Worm (Caenorhabditis elegans) whole organism, L4 larva: ENCODE results near the gene nhr-105.

Source experiments
- R02D3.7 ChIP-seq: fragments of 150-350 bp; sonication (generic microtip); optimal IDR thresholded peaks from 3 replicates; lab custom pipeline; 2014; ENCODE audit warnings: missing biosample characterization, missing genetic modification characterization
- Y48G9A.11 ChIP-seq: fragments of 200-800 bp; sonication (Bioruptor generic); IDR thresholded peaks from 2 replicates; pipeline ENCODE4 v1.3.6; 2022; ENCODE audit warnings: missing genetic modification reagents, missing genetic modification characterization, missing compliant biosample characterization
- ZK337.2 ChIP-seq: fragments of 200-800 bp; sonication (Bioruptor generic); IDR thresholded peaks from 2 replicates; pipeline ENCODE4 v1.3.6; 2022; ENCODE audit warnings: missing genetic modification reagents, missing genetic modification characterization, missing compliant biosample characterization
- ZK546.5 ChIP-seq, 2 experiments: sonication (generic microtip); optimal IDR thresholded peaks; 2 replicates each; lab custom pipeline; 2017; ENCODE audit warnings: missing biosample characterization in 2 of 2, missing genetic modification characterization in 2 of 2
- aha-1 ChIP-seq: fragments of 150-350 bp; peaks from one replicate; lab custom pipeline; 2014; ENCODE audit warnings: missing biosample characterization, missing genetic modification characterization
- arid-1 ChIP-seq: fragments of 200-800 bp; sonication (Bioruptor generic); conservative IDR thresholded peaks from 2 replicates; pipeline ENCODE4 v1.3.6; 2022; ENCODE audit warnings: missing genetic modification reagents, missing genetic modification characterization, missing compliant biosample characterization
- attf-4 ChIP-seq: sonication (generic microtip); optimal IDR thresholded peaks from 3 replicates; lab custom pipeline; 2017; ENCODE audit warnings: missing biosample characterization, missing genetic modification characterization
- daf-12 ChIP-seq: fragments of 150-350 bp; optimal IDR thresholded peaks from 2 replicates; lab custom pipeline; 2014; ENCODE audit warnings: missing biosample characterization, missing genetic modification reagents, missing genetic modification characterization
- daf-16 ChIP-seq, 3 experiments: sonication (generic microtip); optimal IDR thresholded peaks; 2 replicates each; lab custom pipeline; 2016 to 2017; ENCODE audit warnings: missing genetic modification characterization in 3 of 3, missing genetic modification reagents in 3 of 3, mild to moderate bottlenecking in 2 of 3, missing compliant biosample characterization in 2 of 3, missing biosample characterization in 1 of 3, moderate library complexity in 1 of 3
- daf-8 ChIP-seq: fragments of 200-800 bp; sonication (Bioruptor generic); IDR thresholded peaks from 2 replicates; pipeline ENCODE4 v1.3.6; 2022; ENCODE audit warnings: missing genetic modification characterization, missing compliant biosample characterization
- dmd-6 ChIP-seq: fragments of 200-800 bp; sonication (Bioruptor generic); IDR thresholded peaks from 2 replicates; pipeline ENCODE4 v1.3.6; 2022; ENCODE audit warnings: missing genetic modification reagents, missing genetic modification characterization, missing compliant biosample characterization
- dmd-9 ChIP-seq: fragments of 200-800 bp; sonication (Bioruptor generic); IDR thresholded peaks from 2 replicates; pipeline ENCODE4 v1.3.6; 2022; ENCODE audit warnings: missing genetic modification reagents, missing genetic modification characterization, missing compliant biosample characterization
- egl-27 ChIP-seq: sonication (generic microtip); optimal IDR thresholded peaks from 3 replicates; lab custom pipeline; 2017; ENCODE audit warnings: missing biosample characterization, missing genetic modification reagents, missing genetic modification characterization
- gei-8 ChIP-seq: fragments of 200-800 bp; sonication (Bioruptor generic); optimal IDR thresholded peaks from 2 replicates; lab custom pipeline; 2018; ENCODE audit warnings: mild to moderate bottlenecking, missing genetic modification characterization, missing compliant biosample characterization
- hmg-1.1 ChIP-seq: fragments of 200-800 bp; sonication (Bioruptor generic); IDR thresholded peaks from 2 replicates; pipeline ENCODE4 v1.3.6; 2022; ENCODE audit warnings: missing genetic modification reagents, missing genetic modification characterization, missing compliant biosample characterization
- lsy-2 ChIP-seq, 2 experiments: fragments of 150-350 bp in 1 of 2; sonication (generic microtip) in 1 of 2; optimal IDR thresholded peaks; 2 replicates each; lab custom pipeline; 2014 to 2017; ENCODE audit warnings: missing biosample characterization in 2 of 2, missing genetic modification characterization in 2 of 2
- mdl-1 ChIP-seq, 2 experiments: fragments of 150-350 bp in 1 of 2; sonication (generic microtip) in 1 of 2; optimal IDR thresholded peaks; 2 replicates each; lab custom pipeline; 2014 to 2017; ENCODE audit warnings: missing biosample characterization in 2 of 2, missing genetic modification characterization in 2 of 2
- mdt-29 ChIP-seq: fragments of 200-800 bp; sonication (Bioruptor generic); IDR thresholded peaks from 2 replicates; pipeline ENCODE4 v1.3.6; 2022; ENCODE audit warnings: missing genetic modification reagents, missing genetic modification characterization, missing compliant biosample characterization
- mep-1 ChIP-seq: fragments of 150-350 bp; sonication (generic microtip); optimal IDR thresholded peaks from 3 replicates; lab custom pipeline; 2014; ENCODE audit warnings: missing biosample characterization, missing genetic modification characterization
- mes-2 ChIP-seq: sonication (generic microtip); optimal IDR thresholded peaks from 2 replicates; lab custom pipeline; 2016; ENCODE audit warnings: missing genotype, mild to moderate bottlenecking, missing genetic modification characterization, missing compliant biosample characterization; ENCODE audit not compliant: poor library complexity, severe bottlenecking
- mxl-3 ChIP-seq: fragments of 200-800 bp; sonication (Bioruptor generic); optimal IDR thresholded peaks from 2 replicates; lab custom pipeline; 2018; ENCODE audit warnings: mild to moderate bottlenecking, missing genetic modification characterization, missing compliant biosample characterization
- nhr-102 ChIP-seq: sonication (generic microtip); optimal IDR thresholded peaks from 2 replicates; lab custom pipeline; 2016; ENCODE audit warnings: mild to moderate bottlenecking, missing genetic modification characterization, moderate library complexity, missing compliant biosample characterization
- nhr-111 ChIP-seq: fragments of 200-800 bp; sonication (Bioruptor generic); optimal IDR thresholded peaks from 2 replicates; lab custom pipeline; 2018; ENCODE audit warnings: mild to moderate bottlenecking, missing genetic modification characterization, missing compliant biosample characterization
- nhr-25 ChIP-seq: sonication (generic microtip); optimal IDR thresholded peaks from 2 replicates; lab custom pipeline; 2017; ENCODE audit warnings: missing genetic modification characterization, mild to moderate bottlenecking, missing compliant biosample characterization, antibody characterized with exemption, moderate library complexity, borderline replicate concordance; ENCODE audit not compliant: insufficient read depth
- nhr-42 ChIP-seq: fragments of 200-800 bp; sonication (Bioruptor generic); IDR thresholded peaks from 2 replicates; pipeline ENCODE4 v1.3.6; 2022; ENCODE audit warnings: missing genetic modification characterization, missing compliant biosample characterization
- nhr-48 ChIP-seq: sonication (generic microtip); optimal IDR thresholded peaks from 2 replicates; lab custom pipeline; 2016; ENCODE audit warnings: mild to moderate bottlenecking, missing genetic modification characterization, missing compliant biosample characterization
- snpc-1.2 ChIP-seq: fragments of 200-800 bp; sonication (Bioruptor generic); IDR thresholded peaks from 2 replicates; pipeline ENCODE4 v1.3.6; 2022; ENCODE audit warnings: missing genetic modification reagents, missing genetic modification characterization, missing compliant biosample characterization
- spr-3 ChIP-seq: fragments of 200-800 bp; sonication (Bioruptor generic); optimal IDR thresholded peaks from 2 replicates; lab custom pipeline; 2018; ENCODE audit warnings: mild to moderate bottlenecking, missing genetic modification characterization, missing compliant biosample characterization
- unc-62 ChIP-seq, 3 experiments: fragments of 150-350 bp in 1 of 3; sonication (generic microtip); optimal IDR thresholded peaks in 2 of 3; peaks in 1 of 3; 1 replicate in 1 of 3; 2 replicates in 2 of 3; lab custom pipeline; 2014 to 2017; ENCODE audit warnings: missing biosample characterization in 3 of 3, missing genetic modification characterization in 3 of 3, missing genetic modification reagents in 3 of 3, missing genotype in 1 of 3
- zag-1 ChIP-seq: fragments of 150-350 bp; optimal IDR thresholded peaks from 2 replicates; lab custom pipeline; 2014; ENCODE audit warnings: missing biosample characterization, missing genetic modification characterization
- zfp-2 ChIP-seq: sonication (generic microtip); optimal IDR thresholded peaks from 2 replicates; lab custom pipeline; 2016; ENCODE audit warnings: mild to moderate bottlenecking, missing genetic modification characterization, missing compliant biosample characterization

Gene nhr-105

ce11 chrIV:7062697-7063096 is 12.7 kb downstream of the nhr-105 start:
- TF ChIP-seq nhr-42 (GFP tag; lab: Robert Waterston, UW) (no peak), nhr-48 (tag; lab: Kevin White, UChicago) (no peak), ZK546.5 (tag; optimal IDR thresholded peaks at IDR 0.05; lab: Kevin White, UChicago) (no peak), nhr-111 (GFP tag; lab: Kevin White, UChicago) (no peak), mep-1 (no peak), aha-1 (tag; lab: Kevin White, UChicago) (peak; percentile 90), R02D3.7 (tag; lab: Kevin White, UChicago) (no peak)

- TF ChIP-seq mdl-1 (tag; optimal IDR thresholded peaks at IDR 0.05; lab: Kevin White, UChicago) (no peak), Y48G9A.11 (no peak), attf-4 (tag; lab: Kevin White, UChicago) (no peak), dmd-9 (GFP tag; lab: Robert Waterston, UW) (no peak), zag-1 (no peak), ZK337.2 (GFP tag; lab: Robert Waterston, UW) (no peak), nhr-102 (tag; lab: Kevin White, UChicago) (no peak), daf-8 (GFP tag; lab: Robert Waterston, UW) (no peak), gei-8 (GFP tag; lab: Kevin White, UChicago) (no peak), ZK546.5 (tag; optimal IDR thresholded peaks at IDR 0.05; lab: Kevin White, UChicago) (no peak), zfp-2 (tag; lab: Kevin White, UChicago) (no peak), mdt-29 (GFP tag; lab: Robert Waterston, UW) (no peak), nhr-25 (tag; lab: Kevin White, UChicago) (no peak)
Measured at ce11 chrIV:7065022-7065421, 15.1 kb downstream of the nhr-105 start, which contains the start of gene Y43B11AL.1. TSS of gene Y43B11AL.1 (plus strand) at chrIV:7065322.

- peak in 1 of 2 experiments; percentile 93 for TF ChIP-seq unc-62 (GFP tag; optimal IDR thresholded peaks at IDR 0.05 in 1 of 2; lab: Kevin White, UChicago)
- TF ChIP-seq unc-62 (tag; optimal IDR thresholded peaks at IDR 0.05; lab: Kevin White, UChicago), result no peak
- TF ChIP-seq spr-3 (GFP tag; lab: Kevin White, UChicago), result no peak
Measured at ce11 chrIV:7067446-7067845, 17.5 kb downstream of the nhr-105 start.

- TF ChIP-seq mxl-3 (GFP tag; lab: Kevin White, UChicago) (no peak), mes-2 (tag; lab: Kevin White, UChicago) (no peak), daf-16 (GFP tag; optimal IDR thresholded peaks at IDR 0.05; lab: Kevin White, UChicago) (no peak), daf-16 (tag; optimal IDR thresholded peaks at IDR 0.05; lab: Kevin White, UChicago) (no peak), aha-1 (tag; lab: Kevin White, UChicago) (no peak), daf-12 (tag; lab: Kevin White, UChicago) (no peak), arid-1 (no peak), hmg-1.1 (GFP tag; lab: Robert Waterston, UW) (no peak), dmd-6 (GFP tag; lab: Robert Waterston, UW) (no peak), egl-27 (tag; lab: Kevin White, UChicago) (no peak)
Measured at ce11 chrIV:7072110-7072509, 22.2 kb downstream of the nhr-105 start, which contains the start of gene srg-48. TSS of gene srg-48 (plus strand) at chrIV:7072410.

ce11 chrIV:7075063-7075462 is 25.1 kb downstream of the nhr-105 start, which contains the start of gene srg-50:
TSS of gene srg-50 (minus strand) at chrIV:7075163.
- no peak for TF ChIP-seq lsy-2 (tag; optimal IDR thresholded peaks at IDR 0.05; lab: Kevin White, UChicago)
- peak; percentile 33 for TF ChIP-seq aha-1 (tag; lab: Kevin White, UChicago)
- TF ChIP-seq snpc-1.2 (GFP tag; lab: Robert Waterston, UW), result no peak
